Fruit fly (Drosophila melanogaster) whole organism, embryonic: Measurements from ENCODE around the gene CecA1.

Source experiments
- CG12236 ChIP-seq: fragments of 200-800 bp; sonication (Bioruptor generic); optimal IDR thresholded peaks from 2 replicates; lab custom pipeline; 2016; ENCODE audit warnings: missing biosample characterization, missing genetic modification characterization
- CG18011 ChIP-seq: fragments of 200-800 bp; sonication (Bioruptor generic); optimal IDR thresholded peaks from 2 replicates; lab custom pipeline; 2017; ENCODE audit warnings: missing biosample characterization, missing genetic modification characterization, mild to moderate bottlenecking, moderate library complexity, missing genotype
- CG7987 ChIP-seq: fragments of 200-800 bp; sonication (Bioruptor generic); optimal IDR thresholded peaks from 2 replicates; lab custom pipeline; 2018; ENCODE audit warnings: missing biosample characterization, mild to moderate bottlenecking, missing genetic modification characterization, moderate library complexity
- Fer2 ChIP-seq: fragments of 200-800 bp; sonication (Bioruptor generic); optimal IDR thresholded peaks from 2 replicates; lab custom pipeline; 2018; ENCODE audit warnings: missing biosample characterization, mild to moderate bottlenecking, missing genetic modification characterization, moderate library complexity
- Gsc ChIP-seq: fragments of 200-800 bp; sonication (Bioruptor generic); IDR thresholded peaks from 2 replicates; pipeline ENCODE4 v1.3.6; 2022; ENCODE audit warnings: missing biosample characterization, missing genetic modification characterization
- chinmo ChIP-seq: fragments of 200-800 bp; sonication (Bioruptor generic); IDR thresholded peaks from 4 replicates; pipeline ENCODE4 v1.3.6; 2022; ENCODE audit warnings: missing biosample characterization, missing genetic modification characterization; ENCODE audit not compliant: partially characterized antibody
- dmrt11E ChIP-seq: fragments of 200-800 bp; sonication (Bioruptor generic); optimal IDR thresholded peaks from 3 replicates; lab custom pipeline; 2018; ENCODE audit warnings: missing biosample characterization, mild to moderate bottlenecking, missing genetic modification characterization, moderate library complexity
- ewg ChIP-seq: fragments of 200-800 bp; sonication (Bioruptor generic); optimal IDR thresholded peaks from 3 replicates; lab custom pipeline; 2017; ENCODE audit warnings: mild to moderate bottlenecking, missing biosample characterization, missing genetic modification reagents, missing genetic modification characterization
- kay ChIP-seq: fragments of 200-800 bp; sonication (Bioruptor generic); optimal IDR thresholded peaks from 2 replicates; lab custom pipeline; 2016; ENCODE audit warnings: missing biosample characterization, missing genetic modification characterization
- nau ChIP-seq: fragments of 200-800 bp; sonication (Bioruptor generic); optimal IDR thresholded peaks from 3 replicates; lab custom pipeline; 2017; ENCODE audit warnings: missing biosample characterization, mild to moderate bottlenecking, missing genetic modification characterization, missing genetic modification reagents
- psq ChIP-seq: fragments of 200-800 bp; sonication (Bioruptor generic); optimal IDR thresholded peaks from 2 replicates; lab custom pipeline; 2017; ENCODE audit warnings: missing biosample characterization, missing genetic modification characterization
- rib ChIP-seq: fragments of 200-800 bp; sonication (Bioruptor generic); IDR thresholded peaks from 2 replicates; pipeline ENCODE4 v1.3.6; 2022; ENCODE audit warnings: missing biosample characterization, missing genetic modification characterization
- schlank ChIP-seq: fragments of 200-800 bp; sonication (Bioruptor generic); optimal IDR thresholded peaks from 2 replicates; lab custom pipeline; 2018; ENCODE audit warnings: missing biosample characterization, mild to moderate bottlenecking, missing genetic modification characterization

- no peak for TF ChIP-seq rib (GFP tag; lab: Robert Waterston, UW)
- TF ChIP-seq schlank (tag; lab: Kevin White, UChicago): no peak
- no peak for TF ChIP-seq CG7987 (GFP tag; lab: Kevin White, UChicago)
- no peak for TF ChIP-seq dmrt11E (tag; lab: Kevin White, UChicago)
- no peak for TF ChIP-seq CG18011 (GFP tag; lab: Kevin White, UChicago)
- no peak for TF ChIP-seq nau (GFP tag; lab: Kevin White, UChicago)
- TF ChIP-seq ewg (GFP tag; lab: Kevin White, UChicago): no peak
- TF ChIP-seq chinmo (GFP tag; lab: Robert Waterston, UW): no peak
- no peak for TF ChIP-seq CG12236 (GFP tag; lab: Kevin White, UChicago)
- TF ChIP-seq psq (GFP tag; lab: Kevin White, UChicago): no peak
- TF ChIP-seq Gsc (GFP tag; lab: Robert Waterston, UW): no peak
- no peak for TF ChIP-seq Fer2 (tag; lab: Kevin White, UChicago)
- TF ChIP-seq kay (GFP tag; lab: Kevin White, UChicago): no peak
Measured at dm6 chr3R:30252317-30252716, 41.6 kb downstream of the CecA1 start.
